Fruit fly (Drosophila melanogaster) whole organism, embryonic: Measurements from ENCODE around the gene Cwc25.

Experiments used
- Atf3 ChIP-seq: fragments of 200-800 bp; sonication (Bioruptor generic); optimal IDR thresholded peaks from 3 replicates; lab custom pipeline; 2016; ENCODE audit warnings: missing biosample characterization, missing genetic modification characterization
- Bteb2 ChIP-seq: fragments of 200-800 bp; sonication (Bioruptor generic); optimal IDR thresholded peaks from 2 replicates; lab custom pipeline; 2016; ENCODE audit warnings: missing biosample characterization, missing genetic modification characterization
- C15 ChIP-seq: fragments of 200-800 bp; sonication (Bioruptor generic); IDR thresholded peaks from 3 replicates; pipeline ENCODE4 v1.3.6; 2022; ENCODE audit warnings: missing biosample characterization, missing genetic modification characterization
- CG10462 ChIP-seq: fragments of 200-800 bp; sonication (Bioruptor generic); optimal IDR thresholded peaks from 2 replicates; lab custom pipeline; 2016; ENCODE audit warnings: missing biosample characterization, missing genetic modification characterization
- CG10543 ChIP-seq: fragments of 200-800 bp; sonication (Bioruptor generic); optimal IDR thresholded peaks from 3 replicates; lab custom pipeline; 2017; ENCODE audit warnings: missing biosample characterization, mild to moderate bottlenecking, missing genetic modification characterization, moderate library complexity
- CG10654 ChIP-seq: fragments of 200-800 bp; sonication (Bioruptor generic); optimal IDR thresholded peaks from 2 replicates; lab custom pipeline; 2016; ENCODE audit warnings: missing biosample characterization, missing genetic modification characterization
- CG13894 ChIP-seq: fragments of 200-800 bp; sonication (Bioruptor generic); optimal IDR thresholded peaks from 3 replicates; lab custom pipeline; 2018; ENCODE audit warnings: missing biosample characterization, mild to moderate bottlenecking, missing genetic modification characterization, moderate library complexity
- CG15073 ChIP-seq: fragments of 200-800 bp; sonication (Bioruptor generic); optimal IDR thresholded peaks from 2 replicates; lab custom pipeline; 2016; ENCODE audit warnings: missing biosample characterization, missing genetic modification characterization
- CG17361 ChIP-seq: fragments of 200-800 bp; sonication (Bioruptor generic); IDR thresholded peaks from 3 replicates; pipeline ENCODE4 v1.3.6; 2022; ENCODE audit warnings: missing biosample characterization, missing genetic modification characterization
- CG18764 ChIP-seq: fragments of 200-800 bp; sonication (Bioruptor generic); optimal IDR thresholded peaks from 3 replicates; lab custom pipeline; 2016; ENCODE audit warnings: missing biosample characterization, missing genetic modification characterization
- CG30403 ChIP-seq: fragments of 200-800 bp; sonication (Bioruptor generic); optimal IDR thresholded peaks from 3 replicates; lab custom pipeline; 2016; ENCODE audit warnings: missing biosample characterization, missing genetic modification characterization
- CG42726 ChIP-seq: fragments of 200-800 bp; sonication (Bioruptor generic); IDR thresholded peaks from 2 replicates; pipeline ENCODE4 v1.3.6; 2022; ENCODE audit warnings: missing biosample characterization, missing genetic modification characterization; ENCODE audit not compliant: partially characterized antibody
- CG6791 ChIP-seq: fragments of 200-800 bp; sonication (Bioruptor generic); IDR thresholded peaks from 3 replicates; pipeline ENCODE4 v1.3.6; 2022; ENCODE audit warnings: missing biosample characterization, missing genetic modification characterization; ENCODE audit not compliant: partially characterized antibody
- CG6854 ChIP-seq: fragments of 200-800 bp; sonication (Bioruptor generic); optimal IDR thresholded peaks from 3 replicates; lab custom pipeline; 2017; ENCODE audit warnings: missing biosample characterization, mild to moderate bottlenecking, missing genetic modification characterization
- CG7987 ChIP-seq: fragments of 200-800 bp; sonication (Bioruptor generic); optimal IDR thresholded peaks from 2 replicates; lab custom pipeline; 2018; ENCODE audit warnings: missing biosample characterization, mild to moderate bottlenecking, missing genetic modification characterization, moderate library complexity
- CG8478 ChIP-seq: fragments of >200 bp; optimal IDR thresholded peaks from 2 replicates; lab custom pipeline; 2018
- CG8765 ChIP-seq: fragments of 200-800 bp; sonication (Bioruptor generic); IDR thresholded peaks from 2 replicates; pipeline ENCODE4 v1.3.6; 2022; ENCODE audit warnings: missing biosample characterization, missing genetic modification characterization
- Dad ChIP-seq: fragments of 200-800 bp; sonication (Bioruptor generic); optimal IDR thresholded peaks from 3 replicates; lab custom pipeline; 2016; ENCODE audit warnings: missing biosample characterization, missing genetic modification characterization
- Eip74EF ChIP-seq, 2 experiments: fragments of 200-800 bp in 1 of 2; fragments of >200 bp in 1 of 2; sonication (Bioruptor generic) in 1 of 2; optimal IDR thresholded peaks; 2 replicates each; lab custom pipeline; 2017 to 2019; ENCODE audit warnings: missing biosample characterization in 2 of 2, missing genetic modification characterization in 2 of 2, mild to moderate bottlenecking in 1 of 2, moderate library complexity in 1 of 2
- Gsc ChIP-seq: fragments of 200-800 bp; sonication (Bioruptor generic); IDR thresholded peaks from 2 replicates; pipeline ENCODE4 v1.3.6; 2022; ENCODE audit warnings: missing biosample characterization, missing genetic modification characterization
- Gug ChIP-seq: fragments of 200-800 bp; sonication (Bioruptor generic); IDR thresholded peaks from 4 replicates; pipeline ENCODE4 v1.3.6; 2022; ENCODE audit warnings: missing biosample characterization, missing genetic modification characterization
- Hmr ChIP-seq: fragments of 200-800 bp; sonication (Bioruptor generic); optimal IDR thresholded peaks from 3 replicates; lab custom pipeline; 2017; ENCODE audit warnings: mild to moderate bottlenecking, missing biosample characterization, missing genetic modification reagents, missing genetic modification characterization
- Hr39 ChIP-seq: fragments of >200 bp; optimal IDR thresholded peaks from 2 replicates; lab custom pipeline; 2017
- Jarid2 ChIP-seq: fragments of 200-800 bp; sonication (Bioruptor generic); optimal IDR thresholded peaks from 3 replicates; lab custom pipeline; 2017; ENCODE audit warnings: mild to moderate bottlenecking, missing biosample characterization, missing genetic modification reagents, missing genetic modification characterization
- MESR4 ChIP-seq: fragments of 200-800 bp; sonication (Bioruptor generic); optimal IDR thresholded peaks from 2 replicates; lab custom pipeline; 2018; ENCODE audit warnings: missing biosample characterization, mild to moderate bottlenecking, missing genetic modification characterization, moderate library complexity
- Med ChIP-seq: fragments of 200-800 bp; sonication (Bioruptor generic); peaks from one replicate; lab custom pipeline; 2016; ENCODE audit warnings: missing biosample characterization, missing genetic modification characterization, mild to moderate bottlenecking, inconsistent platforms, moderate library complexity
- Nf-YC ChIP-seq: fragments of 200-800 bp; optimal IDR thresholded peaks from 3 replicates; lab custom pipeline; 2019; ENCODE audit warnings: missing biosample characterization, mild to moderate bottlenecking, missing genetic modification characterization, moderate library complexity
- Poxn ChIP-seq: fragments of 200-800 bp; sonication (Bioruptor generic); IDR thresholded peaks from 2 replicates; pipeline ENCODE4 v1.3.6; 2022; ENCODE audit warnings: missing biosample characterization, missing genetic modification characterization
- Scr ChIP-seq: fragments of 200-800 bp; sonication (Bioruptor generic); IDR thresholded peaks from 2 replicates; pipeline ENCODE4 v1.3.6; 2022; ENCODE audit warnings: missing biosample characterization, missing genetic modification characterization; ENCODE audit not compliant: partially characterized antibody
- Taf1 ChIP-seq: fragments of 200-800 bp; sonication (Bioruptor generic); IDR thresholded peaks from 2 replicates; pipeline ENCODE4 v1.3.6; 2022; ENCODE audit warnings: missing biosample characterization, missing genetic modification characterization
- bbx ChIP-seq: fragments of 200-800 bp; sonication (Bioruptor generic); IDR thresholded peaks from 2 replicates; pipeline ENCODE4 v1.3.6; 2022; ENCODE audit warnings: missing biosample characterization, missing genetic modification characterization; ENCODE audit not compliant: partially characterized antibody
- bigmax ChIP-seq: fragments of 200-800 bp; sonication (Bioruptor generic); optimal IDR thresholded peaks from 2 replicates; lab custom pipeline; 2018; ENCODE audit warnings: missing biosample characterization, mild to moderate bottlenecking, missing genetic modification characterization
- cato ChIP-seq: fragments of 200-800 bp; sonication (Bioruptor generic); optimal IDR thresholded peaks from 2 replicates; lab custom pipeline; 2016; ENCODE audit warnings: missing biosample characterization, missing genetic modification characterization, borderline replicate concordance
- chm ChIP-seq: fragments of 200-800 bp; sonication (Bioruptor generic); IDR thresholded peaks from 2 replicates; pipeline ENCODE4 v1.3.6; 2022; ENCODE audit warnings: missing biosample characterization, missing genetic modification characterization
- dm ChIP-seq: fragments of 200-800 bp; sonication (Bioruptor generic); optimal IDR thresholded peaks from 3 replicates; lab custom pipeline; 2016; ENCODE audit warnings: missing biosample characterization, missing genetic modification characterization
- dmrt11E ChIP-seq: fragments of 200-800 bp; sonication (Bioruptor generic); optimal IDR thresholded peaks from 3 replicates; lab custom pipeline; 2018; ENCODE audit warnings: missing biosample characterization, mild to moderate bottlenecking, missing genetic modification characterization, moderate library complexity
- en ChIP-seq: fragments of 200-800 bp; sonication (Bioruptor generic); optimal IDR thresholded peaks from 2 replicates; lab custom pipeline; 2016; ENCODE audit warnings: missing biosample characterization, missing genetic modification characterization
- grau ChIP-seq: fragments of 200-800 bp; optimal IDR thresholded peaks from 3 replicates; lab custom pipeline; 2019; ENCODE audit warnings: missing biosample characterization, mild to moderate bottlenecking, missing genetic modification characterization, moderate library complexity
- her ChIP-seq: fragments of 200-800 bp; sonication (Bioruptor generic); optimal IDR thresholded peaks from 2 replicates; lab custom pipeline; 2016; ENCODE audit warnings: missing biosample characterization, missing genetic modification characterization
- inv ChIP-seq: fragments of 200-800 bp; sonication (Bioruptor generic); IDR thresholded peaks from 2 replicates; pipeline ENCODE4 v1.3.6; 2022; ENCODE audit warnings: missing biosample characterization, missing genetic modification characterization; ENCODE audit not compliant: partially characterized antibody
- lab ChIP-seq: fragments of 200-800 bp; sonication (Bioruptor generic); optimal IDR thresholded peaks from 3 replicates; lab custom pipeline; 2017; ENCODE audit warnings: missing biosample characterization, missing genetic modification characterization, mild to moderate bottlenecking, moderate library complexity, missing genetic modification reagents
- nom ChIP-seq: fragments of 200-800 bp; sonication (Bioruptor generic); optimal IDR thresholded peaks from 2 replicates; lab custom pipeline; 2017; ENCODE audit warnings: missing biosample characterization, missing genetic modification characterization, mild to moderate bottlenecking, moderate library complexity, missing genetic modification reagents
- prd ChIP-seq, 3 experiments: fragments of >200 bp in 2 of 3; fragments of 200-800 bp in 1 of 3; sonication (Bioruptor generic) in 1 of 3; optimal IDR thresholded peaks in 2 of 3; IDR thresholded peaks in 1 of 3; 2 replicates in 2 of 3; 3 replicates in 1 of 3; pipeline versions ENCODE4 v1.3.6 to Lab custom; 2017 to 2022; ENCODE audit warnings: missing biosample characterization in 1 of 3, missing genetic modification characterization in 1 of 3
- pros ChIP-seq: fragments of 200-800 bp; sonication (Bioruptor generic); optimal IDR thresholded peaks from 3 replicates; lab custom pipeline; 2019; ENCODE audit warnings: missing biosample characterization, mild to moderate bottlenecking, missing genetic modification characterization, moderate library complexity
- salm ChIP-seq: fragments of 200-800 bp; sonication (Bioruptor generic); optimal IDR thresholded peaks from 2 replicates; lab custom pipeline; 2018; ENCODE audit warnings: missing biosample characterization, mild to moderate bottlenecking, missing genetic modification characterization
- schlank ChIP-seq: fragments of 200-800 bp; sonication (Bioruptor generic); optimal IDR thresholded peaks from 2 replicates; lab custom pipeline; 2018; ENCODE audit warnings: missing biosample characterization, mild to moderate bottlenecking, missing genetic modification characterization
- seq ChIP-seq: fragments of 200-800 bp; sonication (Bioruptor generic); IDR thresholded peaks from 2 replicates; pipeline ENCODE4 v1.3.6; 2022; ENCODE audit warnings: missing biosample characterization, missing genetic modification characterization
- sim ChIP-seq: fragments of 200-800 bp; sonication (Bioruptor generic); IDR thresholded peaks from 2 replicates; pipeline ENCODE4 v1.3.6; 2022; ENCODE audit warnings: missing biosample characterization, missing genetic modification characterization
- stc ChIP-seq: fragments of 200-800 bp; sonication (Bioruptor generic); IDR thresholded peaks from 2 replicates; pipeline ENCODE4 v1.3.6; 2022; ENCODE audit warnings: missing biosample characterization, missing genetic modification characterization
- tin ChIP-seq: fragments of 200-800 bp; sonication (Bioruptor generic); optimal IDR thresholded peaks from 3 replicates; lab custom pipeline; 2016; ENCODE audit warnings: missing biosample characterization, missing genetic modification characterization

Cwc25 gene

dm6 chr2L:2759654-2760053 is 14.8 kb downstream of the Cwc25 start, which contains the start of the genes HemK2, Snapin and Tnpo-SR (continued):
- TF ChIP-seq pros (GFP tag; lab: Kevin White, UChicago) = peak; percentile 20
- peak; percentile 86 for TF ChIP-seq chm
- TF ChIP-seq Gsc (GFP tag; lab: Robert Waterston, UW) = peak; percentile 77; the same call in 1 of the 2 replicates
- peak; percentile 72 for TF ChIP-seq dm (GFP tag; lab: Kevin White, UChicago)
- peak; percentile 61 for TF ChIP-seq cato
- no peak for TF ChIP-seq bigmax (GFP tag; lab: Kevin White, UChicago)
- TF ChIP-seq CG18764 (GFP tag; lab: Kevin White, UChicago) = peak; percentile 83
- no peak for TF ChIP-seq CG8478
- peak; percentile 82 for TF ChIP-seq CG10462 (GFP tag; lab: Kevin White, UChicago)
- TF ChIP-seq Eip74EF (GFP tag; optimal IDR thresholded peaks at IDR 0.05; lab: Kevin White, UChicago) = peak in 1 of 2 experiments; percentile 67
- TF ChIP-seq CG7987 (GFP tag; lab: Kevin White, UChicago) = peak; percentile 70
- peak; percentile 86 for TF ChIP-seq seq (GFP tag; lab: Robert Waterston, UW)
- peak; percentile 95 for TF ChIP-seq CG10543 (GFP tag; lab: Kevin White, UChicago)
- TF ChIP-seq her (GFP tag; lab: Kevin White, UChicago) = peak; percentile 63
- peak; percentile 47 for TF ChIP-seq MESR4 (GFP tag; lab: Kevin White, UChicago)
- TF ChIP-seq lab (GFP tag; lab: Kevin White, UChicago) = peak; percentile 94
- TF ChIP-seq CG42726 (GFP tag; lab: Robert Waterston, UW) = peak; percentile 85
- peak; percentile 83 for TF ChIP-seq Bteb2
- TF ChIP-seq CG10654 (GFP tag; lab: Kevin White, UChicago) = peak; percentile 80
- TF ChIP-seq Jarid2 = no peak
- peak; percentile 72; the same call in 1 of the 2 replicates for TF ChIP-seq sim (GFP tag; lab: Robert Waterston, UW)
- peak; percentile 84 for TF ChIP-seq stc (GFP tag; lab: Robert Waterston, UW)
- peak; percentile 71 for TF ChIP-seq schlank (tag; lab: Kevin White, UChicago)
- TF ChIP-seq grau = peak; percentile 91
- peak; percentile 86 for TF ChIP-seq Nf-YC (tag; lab: Kevin White, UChicago)
- peak; percentile 96 for TF ChIP-seq CG13894
- peak; percentile 58 for TF ChIP-seq en (GFP tag; lab: Kevin White, UChicago)
- TF ChIP-seq salm = peak; percentile 77
- peak; percentile 98 for TF ChIP-seq Scr (GFP tag; lab: Robert Waterston, UW)
- peak; percentile 77 for TF ChIP-seq nom
- no peak for TF ChIP-seq Hr39 (lab: Kevin White, UChicago)
- TF ChIP-seq dmrt11E = peak; percentile 90
- peak; percentile 82 for TF ChIP-seq Dad (GFP tag; lab: Kevin White, UChicago)
- TF ChIP-seq CG6791 (GFP tag; lab: Robert Waterston, UW) = peak; percentile 88
- TF ChIP-seq CG8765 = peak; percentile 94
- peak; percentile 84 for TF ChIP-seq Atf3 (GFP tag; lab: Kevin White, UChicago)
- peak; percentile 89 for TF ChIP-seq tin
- peak; percentile 59; the same call in 1 of the 3 replicates for TF ChIP-seq C15 (GFP tag; lab: Robert Waterston, UW)
- TF ChIP-seq CG15073 = peak; percentile 34
- peak; percentile 93 for TF ChIP-seq Hmr (GFP tag; lab: Kevin White, UChicago)
- TF ChIP-seq Med (GFP tag; lab: Kevin White, UChicago) = peak; percentile 98
- TF ChIP-seq Taf1 (GFP tag; lab: Robert Waterston, UW) = peak; percentile 90
- TF ChIP-seq prd (optimal IDR thresholded peaks at IDR 0.05; lab: Kevin White, UChicago) = no peak
- peak; percentile 97 for TF ChIP-seq prd (GFP tag; IDR thresholded peaks at IDR 0.05; lab: Robert Waterston, UW)
- peak; percentile 88 for TF ChIP-seq bbx (GFP tag; lab: Robert Waterston, UW)
- peak; percentile 69 for TF ChIP-seq CG6854
- TF ChIP-seq inv (GFP tag; lab: Robert Waterston, UW) = peak; percentile 96
- TF ChIP-seq Gug (GFP tag; lab: Robert Waterston, UW) = peak; percentile 90
- peak; percentile 95 for TF ChIP-seq CG30403 (GFP tag; lab: Kevin White, UChicago)
- peak; percentile 70; the same call in 1 of the 2 replicates for TF ChIP-seq Poxn (GFP tag; lab: Robert Waterston, UW)
- TF ChIP-seq CG17361 = peak; percentile 94
